Fruit fly (Drosophila melanogaster) Kc167 (cell line): ENCODE measurements around the gene CG10958.

Experiments
- Myc ChIP-seq: fragments of >200 bp; optimal IDR thresholded peaks from 2 replicates; lab custom pipeline; 2017; ENCODE audit warnings: missing external identifiers
- Sin3A ChIP-seq: fragments of >200 bp; optimal IDR thresholded peaks from 2 replicates; lab custom pipeline; 2018; ENCODE audit warnings: missing external identifiers
- h ChIP-seq: fragments of >200 bp; optimal IDR thresholded peaks from 3 replicates; lab custom pipeline; 2018; ENCODE audit warnings: missing external identifiers
- insv ChIP-seq: fragments of >200 bp; optimal IDR thresholded peaks from 3 replicates; lab custom pipeline; 2018; ENCODE audit warnings: missing external identifiers
- psq ChIP-seq: fragments of >200 bp; optimal IDR thresholded peaks from 2 replicates; lab custom pipeline; 2017; ENCODE audit warnings: missing external identifiers
- ttk ChIP-seq: sonication (Bioruptor generic); optimal IDR thresholded peaks from 2 replicates; lab custom pipeline; 2017; ENCODE audit warnings: missing external identifiers

The CG10958 gene

DNA sequence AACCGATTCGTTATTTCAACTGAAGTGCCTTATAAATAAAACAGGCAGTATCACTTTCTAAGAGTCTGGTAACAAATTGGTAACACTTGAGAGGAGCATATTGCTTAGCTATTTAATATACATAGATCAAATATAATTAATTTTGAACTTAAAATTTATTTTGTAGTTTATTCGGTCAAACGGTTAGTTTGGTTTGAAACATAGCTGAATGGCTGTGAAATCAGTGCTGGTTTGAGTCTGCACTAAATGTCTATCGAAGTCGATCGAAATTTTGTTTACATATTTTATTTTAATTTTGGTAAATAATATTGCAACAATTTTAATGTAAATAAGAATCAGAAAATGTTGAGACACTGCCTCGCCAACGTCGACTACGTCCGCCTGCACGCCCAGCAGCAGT is 16.5 kb downstream of the CG10958 start, which contains the start of gene CG10959:
TSS of gene CG10959 (plus strand) at position 228 of the 400 bp plus-strand sequence.
- TF ChIP-seq psq (lab: Kevin White, UChicago) (no peak), Sin3A (no peak), Myc (lab: Kevin White, UChicago) (no peak), h (lab: Kevin White, UChicago) (no peak), insv (lab: Kevin White, UChicago) (no peak), ttk (lab: Kevin White, UChicago) (no peak)

DNA sequence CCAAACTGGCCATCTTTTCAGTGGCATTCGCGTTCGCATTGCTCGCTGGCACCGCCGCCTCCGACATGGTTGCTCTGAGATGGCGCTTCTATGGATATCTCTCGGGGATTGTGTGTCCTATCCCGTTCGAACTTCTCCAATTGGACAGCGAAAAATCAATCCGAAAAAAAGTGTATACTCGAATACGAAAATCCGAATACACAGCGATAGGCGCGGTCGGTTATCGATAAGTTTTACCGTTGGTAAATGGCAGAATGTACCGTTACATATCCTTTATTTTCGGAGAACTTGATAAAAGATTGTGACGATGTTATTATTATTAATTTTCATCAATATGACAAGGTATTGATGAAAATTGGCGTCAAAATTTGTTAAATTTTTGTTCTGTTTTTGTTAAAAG is 20.0 kb downstream of the CG10958 start, which contains the start of gene Gbeta5:
TSS of gene Gbeta5 (minus strand) at position 199 of the 400 bp plus-strand sequence.
- TF ChIP-seq insv (lab: Kevin White, UChicago) (no peak), Sin3A (no peak), h (lab: Kevin White, UChicago) (no peak), Myc (lab: Kevin White, UChicago) (no peak), ttk (lab: Kevin White, UChicago) (no peak), psq (lab: Kevin White, UChicago) (no peak)

DNA sequence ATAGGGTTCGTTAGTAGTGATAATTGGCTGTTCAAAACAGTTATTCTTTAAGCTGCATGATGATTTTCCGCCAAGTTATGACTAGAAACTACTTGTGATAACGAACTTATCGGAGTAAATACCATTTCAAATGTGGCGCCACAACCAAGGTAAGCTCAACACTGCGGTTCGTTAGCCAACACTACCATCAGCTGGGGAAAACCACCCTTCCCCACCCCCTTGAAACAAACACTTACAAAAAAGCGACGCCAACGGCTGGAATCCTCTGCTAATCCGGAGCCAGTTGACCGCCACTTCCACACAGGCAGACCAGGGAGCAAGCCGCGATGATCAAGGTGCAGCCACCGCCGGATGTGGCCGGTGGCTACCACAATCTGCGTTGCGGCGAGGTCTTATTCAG is 20.6 kb downstream of the CG10958 start, which contains the start of gene CG18262:
TSS of gene CG18262 (plus strand) at position 231 of the 400 bp plus-strand sequence.
- TF ChIP-seq h (lab: Kevin White, UChicago) (no peak), ttk (lab: Kevin White, UChicago) (no peak), Myc (lab: Kevin White, UChicago) (no peak), insv (lab: Kevin White, UChicago) (no peak)

DNA sequence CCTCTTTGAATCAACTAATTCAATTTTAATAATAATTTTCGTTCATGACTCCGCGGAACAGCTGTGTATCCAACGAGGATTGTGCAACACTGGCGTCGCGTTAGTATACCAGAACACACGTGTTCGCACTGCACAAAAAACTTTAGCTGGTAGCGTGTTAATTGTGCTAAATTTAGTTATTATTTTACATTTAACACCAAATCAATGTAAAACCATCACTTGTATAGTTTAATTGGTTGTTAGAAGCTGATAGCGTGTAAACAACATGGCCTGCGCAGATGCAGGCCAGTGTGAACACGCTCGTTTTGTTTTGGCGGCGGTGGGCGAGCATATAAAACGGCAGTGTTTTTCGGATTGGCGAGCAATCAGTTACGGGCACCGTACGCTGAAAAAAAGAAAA is 25.2 kb downstream of the CG10958 start, which contains the start of the genes Traf6 and GIIIspla2:
TSS of gene Traf6 (minus strand) at position 93 of the 400 bp plus-strand sequence.
TSS of gene GIIIspla2 (plus strand) at position 335 of the 400 bp plus-strand sequence.
- TF ChIP-seq psq (lab: Kevin White, UChicago) = no peak
- no peak for TF ChIP-seq ttk (lab: Kevin White, UChicago)
- TF ChIP-seq Myc (lab: Kevin White, UChicago) = no peak
- TF ChIP-seq h (lab: Kevin White, UChicago) = no peak
- no peak for TF ChIP-seq insv (lab: Kevin White, UChicago)
- no peak for TF ChIP-seq Sin3A

DNA sequence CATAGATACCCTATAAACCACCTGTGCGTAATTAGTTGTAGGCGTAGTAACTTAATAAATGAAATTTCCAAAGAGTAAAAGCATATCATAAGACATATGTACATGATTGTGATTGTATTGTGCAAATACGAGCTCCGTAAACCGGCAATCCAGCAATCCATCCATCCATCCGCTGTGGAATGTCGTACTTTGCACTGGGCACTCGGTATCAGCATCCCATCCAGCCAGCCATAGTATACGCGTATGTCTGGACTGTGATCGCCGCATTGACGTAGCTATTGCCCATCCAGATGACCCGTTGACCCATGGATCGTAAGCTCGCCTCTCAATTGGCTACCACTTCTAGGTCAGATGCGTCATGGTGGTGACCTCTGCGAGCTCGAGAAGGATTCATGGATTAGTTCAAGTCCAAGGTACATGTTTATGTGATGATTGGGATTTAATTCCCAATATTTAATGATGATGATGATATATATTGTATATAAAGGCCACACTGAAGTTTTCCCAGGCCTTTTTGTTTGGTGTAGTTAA is 26.9 kb downstream of the CG10958 start:
- TF ChIP-seq ttk (lab: Kevin White, UChicago) = no peak
- no peak for TF ChIP-seq h (lab: Kevin White, UChicago)
- no peak for TF ChIP-seq Myc (lab: Kevin White, UChicago)

DNA sequence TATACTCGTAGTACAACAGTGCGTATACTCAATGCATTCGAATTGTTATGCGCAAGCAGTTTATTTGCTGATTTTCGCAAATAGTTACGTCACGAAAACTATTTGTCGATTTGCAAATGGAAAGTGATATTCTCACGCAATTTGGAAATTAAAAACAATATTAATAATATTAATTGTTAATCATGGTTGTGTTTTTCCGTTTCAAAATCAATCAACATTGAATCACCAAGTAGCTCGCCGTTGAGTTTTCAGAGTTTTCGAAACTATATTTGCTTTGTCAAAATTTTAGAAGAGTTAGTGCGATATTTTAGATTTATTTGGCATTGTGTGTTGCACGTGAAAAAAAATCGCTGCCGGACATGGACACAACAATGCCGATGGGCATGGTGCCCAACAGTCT is 27.7 kb downstream of the CG10958 start, which contains the start of gene CG15337:
TSS of gene CG15337 (plus strand) at position 301 of the 400 bp plus-strand sequence.
- TF ChIP-seq psq (lab: Kevin White, UChicago) = no peak
- TF ChIP-seq h (lab: Kevin White, UChicago) = no peak
- no peak for TF ChIP-seq ttk (lab: Kevin White, UChicago)
- no peak for TF ChIP-seq Sin3A
- no peak for TF ChIP-seq Myc (lab: Kevin White, UChicago)
- no peak for TF ChIP-seq insv (lab: Kevin White, UChicago)

DNA sequence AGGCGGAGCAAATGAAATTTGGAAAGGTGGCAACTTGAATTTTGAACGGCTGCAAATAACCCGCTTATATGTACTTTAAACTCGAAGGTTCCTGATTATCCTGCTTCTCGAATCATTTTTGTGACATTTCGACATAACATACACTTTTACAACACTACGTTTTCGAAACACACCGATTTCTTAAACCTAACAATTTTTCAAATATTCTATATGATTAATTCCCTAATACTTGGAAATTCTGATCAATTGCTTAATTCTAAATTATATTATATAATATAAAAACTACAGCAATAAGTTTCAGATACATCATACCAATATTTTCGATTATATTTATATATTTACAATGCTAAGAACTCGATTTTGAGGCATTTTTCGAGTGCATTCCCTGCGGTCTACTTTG is 30.6 kb downstream of the CG10958 start, which contains the start of gene CG10761:
TSS of gene CG10761 (minus strand) at position 101 of the 400 bp plus-strand sequence.
- TF ChIP-seq insv (lab: Kevin White, UChicago) (no peak), ttk (lab: Kevin White, UChicago) (no peak), Myc (lab: Kevin White, UChicago) (no peak), Sin3A (no peak), h (lab: Kevin White, UChicago) (no peak), psq (lab: Kevin White, UChicago) (no peak)

DNA sequence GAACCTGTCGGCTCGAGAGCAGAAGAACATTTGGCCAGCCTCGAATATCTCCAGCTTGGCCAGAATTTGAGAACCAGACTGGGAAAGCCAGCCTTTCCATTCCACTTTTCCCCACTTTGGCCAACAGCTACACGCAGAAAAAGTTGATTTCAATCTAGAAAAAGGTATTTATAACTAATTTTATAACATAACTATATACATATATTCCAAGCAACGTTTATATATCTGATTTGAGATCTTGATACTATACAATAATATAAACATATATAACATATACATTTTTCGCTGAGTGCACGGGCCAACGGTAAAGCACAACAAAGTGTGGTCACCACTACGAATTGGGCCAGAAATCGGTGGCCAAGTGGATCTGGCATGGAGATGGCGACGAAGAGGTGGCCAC is 31.4 kb downstream of the CG10958 start:
- TF ChIP-seq Myc (lab: Kevin White, UChicago) = no peak
- no peak for TF ChIP-seq h (lab: Kevin White, UChicago)
- TF ChIP-seq ttk (lab: Kevin White, UChicago) = no peak
- no peak for TF ChIP-seq psq (lab: Kevin White, UChicago)
- no peak for TF ChIP-seq insv (lab: Kevin White, UChicago)
- TF ChIP-seq Sin3A = no peak

DNA sequence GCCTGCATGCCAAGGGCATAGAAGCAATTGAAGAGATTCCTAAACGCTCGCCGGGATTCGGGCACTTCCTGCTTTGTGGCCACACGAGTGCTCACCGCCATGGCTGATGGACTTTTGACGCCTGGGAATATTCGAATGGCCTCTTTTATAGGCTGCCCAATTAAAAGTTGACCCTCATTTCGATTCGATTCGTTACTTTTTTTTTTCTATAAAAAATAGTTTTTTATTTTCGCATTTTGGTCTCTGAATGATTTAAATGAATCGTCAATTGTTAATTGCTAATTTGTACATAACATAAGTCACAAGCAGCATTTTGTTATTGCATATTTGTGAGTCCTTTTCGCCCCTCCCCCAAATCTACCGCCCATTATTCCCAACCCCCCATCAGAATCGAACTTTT is 33.5 kb downstream of the CG10958 start, which contains the start of gene Or7a:
TSS of gene Or7a (minus strand) at position 101 of the 400 bp plus-strand sequence.
- no peak for TF ChIP-seq insv (lab: Kevin White, UChicago)
- TF ChIP-seq ttk (lab: Kevin White, UChicago) = no peak
- TF ChIP-seq Sin3A = no peak
- no peak for TF ChIP-seq h (lab: Kevin White, UChicago)
- TF ChIP-seq psq (lab: Kevin White, UChicago) = no peak
- TF ChIP-seq Myc (lab: Kevin White, UChicago) = no peak

DNA sequence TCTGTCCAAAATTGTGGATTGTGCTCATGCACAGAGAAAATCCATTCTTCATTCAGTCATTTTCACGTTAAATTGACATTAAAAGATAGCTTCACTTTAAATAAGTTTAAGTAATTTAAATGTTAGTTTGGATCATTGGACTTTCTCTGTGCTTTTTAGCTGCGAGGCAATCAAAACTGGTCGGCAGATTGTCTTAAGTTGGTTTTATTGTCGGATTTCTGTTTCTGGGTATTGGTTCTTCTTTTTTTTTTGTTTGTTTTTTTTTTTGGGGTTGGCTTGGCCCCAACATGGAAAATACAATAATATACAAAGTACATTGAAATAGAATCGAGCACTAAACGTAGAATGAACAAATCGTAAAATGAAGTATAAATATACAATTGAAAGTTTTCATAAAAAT is 38.1 kb downstream of the CG10958 start, which contains the start of gene CG2278:
TSS of gene CG2278 (minus strand) at position 101 of the 400 bp plus-strand sequence.
- TF ChIP-seq h (lab: Kevin White, UChicago) (no peak), Myc (lab: Kevin White, UChicago) (no peak), Sin3A (no peak), insv (lab: Kevin White, UChicago) (no peak), ttk (lab: Kevin White, UChicago) (no peak), psq (lab: Kevin White, UChicago) (no peak)

DNA sequence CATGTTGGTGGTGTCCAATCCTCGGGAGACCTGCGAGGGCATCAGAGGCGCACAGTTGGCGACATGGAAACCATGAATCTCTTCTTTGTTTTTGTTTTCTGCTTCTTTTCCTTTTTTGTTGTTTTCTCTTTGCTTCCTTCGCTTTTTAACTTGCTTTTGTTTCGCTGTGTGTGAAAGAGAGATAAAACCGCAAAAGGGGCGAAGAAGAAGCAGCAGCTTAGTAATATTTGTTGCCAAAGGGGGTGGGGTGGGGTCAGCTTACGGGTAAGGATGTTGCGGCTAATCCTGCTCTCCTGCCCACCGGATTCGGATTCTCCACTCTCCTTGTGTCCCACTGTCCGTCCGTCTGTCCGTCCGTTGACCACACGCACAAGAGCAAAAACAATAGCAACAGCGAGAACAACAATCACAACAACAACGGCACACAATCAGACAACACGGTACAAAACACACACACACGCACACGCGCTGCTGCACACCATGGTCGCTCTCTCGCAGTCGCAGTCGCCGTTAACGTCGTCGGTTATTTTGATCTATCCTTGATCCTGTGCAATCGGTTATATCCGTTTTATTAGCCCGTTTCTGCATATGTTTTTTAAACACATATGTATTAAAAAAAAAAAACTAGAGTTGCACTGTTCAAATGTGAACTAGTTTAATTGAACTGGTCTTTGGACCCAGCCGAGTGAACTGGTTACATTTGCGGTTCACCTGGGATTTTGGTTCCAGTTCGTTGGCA is 44.4 kb downstream of the CG10958 start:
- TF ChIP-seq insv (lab: Kevin White, UChicago) (no peak), Myc (lab: Kevin White, UChicago) (no peak), h (lab: Kevin White, UChicago) (no peak), ttk (lab: Kevin White, UChicago) (no peak), Sin3A (no peak), psq (lab: Kevin White, UChicago) (no peak)
